Worm (Caenorhabditis elegans) whole organism, L4 larva: Measurements from ENCODE around the gene str-176.

ENCODE experiments used
- F49E8.2 ChIP-seq: sonication (generic microtip); optimal IDR thresholded peaks from 2 replicates; lab custom pipeline; 2016; ENCODE audit warnings: missing compliant biosample characterization, mild to moderate bottlenecking, missing genetic modification characterization, borderline replicate concordance
- aha-1 ChIP-seq: fragments of 150-350 bp; peaks from one replicate; lab custom pipeline; 2014; ENCODE audit warnings: missing biosample characterization, missing genetic modification characterization
- ceh-28 ChIP-seq: fragments of 150-350 bp; optimal IDR thresholded peaks from 2 replicates; lab custom pipeline; 2014; ENCODE audit warnings: missing biosample characterization, missing genetic modification reagents, missing genetic modification characterization
- hif-1 ChIP-seq, 2 experiments: sonication (generic microtip); optimal IDR thresholded peaks; 2 replicates each; lab custom pipeline; 2016 to 2017; ENCODE audit warnings: missing compliant biosample characterization in 2 of 2, missing genetic modification characterization in 2 of 2, missing genetic modification reagents in 2 of 2, missing genotype in 2 of 2, mild to moderate bottlenecking in 1 of 2
- lin-39 ChIP-seq: fragments of 150-350 bp; optimal IDR thresholded peaks from 2 replicates; lab custom pipeline; 2014; ENCODE audit warnings: missing biosample characterization, missing genetic modification reagents, missing genetic modification characterization
- nhr-237 ChIP-seq: sonication (generic microtip); optimal IDR thresholded peaks from 2 replicates; lab custom pipeline; 2017; ENCODE audit warnings: missing biosample characterization, missing genetic modification characterization
- nhr-25 ChIP-seq: sonication (generic microtip); optimal IDR thresholded peaks from 2 replicates; lab custom pipeline; 2017; ENCODE audit warnings: missing genetic modification characterization, mild to moderate bottlenecking, missing compliant biosample characterization, antibody characterized with exemption, moderate library complexity, borderline replicate concordance; ENCODE audit not compliant: insufficient read depth
- nhr-28 ChIP-seq: fragments of 150-350 bp; optimal IDR thresholded peaks from 2 replicates; lab custom pipeline; 2014; ENCODE audit warnings: missing biosample characterization, missing genetic modification characterization
- sdz-12 ChIP-seq: fragments of 200-800 bp; sonication (Bioruptor generic); optimal IDR thresholded peaks from 2 replicates; lab custom pipeline; 2018; ENCODE audit warnings: mild to moderate bottlenecking, missing genetic modification characterization, missing compliant biosample characterization
- snpc-4 ChIP-seq: fragments of 150-350 bp; optimal IDR thresholded peaks from 2 replicates; lab custom pipeline; 2014; ENCODE audit warnings: missing biosample characterization, missing genetic modification characterization
- unc-62 ChIP-seq, 3 experiments: fragments of 150-350 bp in 1 of 3; sonication (generic microtip); optimal IDR thresholded peaks in 2 of 3; peaks in 1 of 3; 1 replicate in 1 of 3; 2 replicates in 2 of 3; lab custom pipeline; 2014 to 2017; ENCODE audit warnings: missing biosample characterization in 3 of 3, missing genetic modification characterization in 3 of 3, missing genetic modification reagents in 3 of 3, missing genotype in 1 of 3

DNA sequence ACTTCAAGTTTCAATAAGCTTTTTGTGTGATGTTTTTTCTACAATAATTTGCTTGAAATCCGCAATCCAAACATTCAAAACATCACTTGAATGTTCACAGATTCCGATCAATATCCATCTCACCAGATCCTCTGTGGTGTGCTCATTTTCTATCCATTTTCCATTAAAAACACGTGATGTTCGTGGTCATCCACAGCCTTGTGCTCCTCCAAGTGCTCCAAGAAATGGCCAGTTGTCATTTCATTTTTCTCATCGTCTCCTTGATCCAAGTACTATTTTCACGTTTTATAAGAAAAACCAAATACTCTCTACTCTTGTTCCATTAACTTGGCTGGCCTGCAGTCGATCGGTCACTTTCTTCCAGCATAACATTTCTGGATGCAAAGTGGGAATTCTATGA is 12.6 kb upstream of the str-176 start:
- TF ChIP-seq aha-1 (tag; lab: Kevin White, UChicago) (no peak), nhr-25 (tag; lab: Kevin White, UChicago) (no peak), nhr-28 (no peak), unc-62 (GFP tag; optimal IDR thresholded peaks at IDR 0.05 in 1 of 2; lab: Kevin White, UChicago) (no peak), unc-62 (tag; optimal IDR thresholded peaks at IDR 0.05; lab: Kevin White, UChicago) (no peak), ceh-28 (tag; lab: Kevin White, UChicago) (no peak), hif-1 (tag; optimal IDR thresholded peaks at IDR 0.05; lab: Kevin White, UChicago) (no peak), snpc-4 (tag; lab: Kevin White, UChicago) (no peak), nhr-237 (tag; lab: Kevin White, UChicago) (no peak), lin-39 (tag; lab: Kevin White, UChicago) (no peak), F49E8.2 (tag; lab: Kevin White, UChicago) (no peak), sdz-12 (GFP tag; lab: Kevin White, UChicago) (no peak)
